Worm (Caenorhabditis elegans) whole organism, early embryonic: ENCODE measurements around the gene T01D1.8.

Source experiments
- F13C5.2 ChIP-seq: sonication (generic microtip); optimal IDR thresholded peaks from 2 replicates; lab custom pipeline; 2017; ENCODE audit warnings: mild to moderate bottlenecking, missing genetic modification characterization, inconsistent platforms, missing compliant biosample characterization
- aly-1 ChIP-seq: sonication (generic microtip); optimal IDR thresholded peaks from 2 replicates; lab custom pipeline; 2016; ENCODE audit warnings: missing genetic modification characterization, missing compliant biosample characterization
- ama-1 ChIP-seq: fragments of 150-350 bp; optimal IDR thresholded peaks from 2 replicates; lab custom pipeline; 2014
- ceh-13 ChIP-seq: fragments of 200-800 bp; sonication (Bioruptor generic); optimal IDR thresholded peaks from 2 replicates; lab custom pipeline; 2018; ENCODE audit warnings: mild to moderate bottlenecking, missing genetic modification characterization, missing compliant biosample characterization
- ets-7 ChIP-seq: sonication (generic microtip); optimal IDR thresholded peaks from 2 replicates; lab custom pipeline; 2016; ENCODE audit warnings: missing genotype, missing genetic modification characterization, missing compliant biosample characterization
- flt-1 ChIP-seq: fragments of 200-800 bp; sonication (Bioruptor generic); IDR thresholded peaks from 2 replicates; pipeline ENCODE4 v1.3.6; 2022; ENCODE audit warnings: missing genetic modification characterization, missing compliant biosample characterization
- hmg-4 ChIP-seq: fragments of 200-800 bp; sonication (Bioruptor generic); optimal IDR thresholded peaks from 2 replicates; lab custom pipeline; 2018; ENCODE audit warnings: mild to moderate bottlenecking, missing genetic modification characterization, missing compliant biosample characterization
- hnd-1 ChIP-seq: sonication (generic microtip); optimal IDR thresholded peaks from 2 replicates; lab custom pipeline; 2016; ENCODE audit warnings: missing genetic modification characterization, missing compliant biosample characterization
- pes-1 ChIP-seq: fragments of 200-800 bp; sonication (Bioruptor generic); IDR thresholded peaks from 2 replicates; pipeline ENCODE4 v1.3.6; 2022; ENCODE audit warnings: missing genetic modification reagents, missing genetic modification characterization, missing compliant biosample characterization
- scrt-1 ChIP-seq: fragments of 200-800 bp; sonication (Bioruptor generic); IDR thresholded peaks from 2 replicates; pipeline ENCODE4 v1.3.6; 2022; ENCODE audit warnings: missing genetic modification characterization, missing compliant biosample characterization
- sea-1 ChIP-seq: fragments of 200-800 bp; sonication (Bioruptor generic); conservative IDR thresholded peaks from 2 replicates; pipeline ENCODE4 v1.3.6; 2022; ENCODE audit warnings: missing genetic modification characterization, missing compliant biosample characterization
- tbx-11 ChIP-seq: fragments of 200-800 bp; sonication (Bioruptor generic); IDR thresholded peaks from 2 replicates; pipeline ENCODE4 v1.3.6; 2022; ENCODE audit warnings: missing genetic modification characterization, missing compliant biosample characterization
- tra-4 ChIP-seq: sonication (generic microtip); optimal IDR thresholded peaks from 2 replicates; lab custom pipeline; 2017; ENCODE audit warnings: missing genetic modification characterization, missing compliant biosample characterization

DNA sequence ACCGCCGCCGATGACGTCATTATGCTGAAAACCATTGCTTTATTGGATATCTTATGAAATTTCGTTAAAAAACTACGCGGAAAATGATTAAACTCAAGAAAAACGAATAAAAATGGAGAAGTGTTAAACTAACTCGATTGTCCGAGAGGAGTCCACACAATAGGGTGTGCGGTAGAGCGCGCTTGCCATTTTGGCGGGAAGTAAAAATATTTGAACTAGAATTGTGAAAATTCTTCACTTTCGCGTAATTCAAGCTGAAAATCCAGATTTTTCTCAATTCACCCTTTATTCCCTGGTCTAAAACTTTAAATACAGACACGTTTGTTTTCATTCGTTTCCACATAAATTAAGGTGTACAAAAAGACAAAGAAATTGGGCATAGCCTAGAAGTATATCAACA lies 30.1 kb downstream of the T01D1.8 start, which contains the start of gene F48A11.4:
- no peak for TF ChIP-seq ama-1 (lab: Kevin White, UChicago)
- 0 out of 2 replicates have a peak, but pooled peaks have one; percentile 23 for TF ChIP-seq tbx-11 (GFP tag; lab: Robert Waterston, UW)
- no peak for TF ChIP-seq ets-7 (tag; lab: Kevin White, UChicago)
- peak; percentile 11; the same call in 1 of the 2 replicates for TF ChIP-seq pes-1 (GFP tag; lab: Robert Waterston, UW)
- TF ChIP-seq scrt-1: no peak
- TF ChIP-seq ceh-13: no peak
- peak; percentile 44 for TF ChIP-seq hmg-4 (GFP tag; lab: Kevin White, UChicago)
- TF ChIP-seq hnd-1 (tag; lab: Kevin White, UChicago): no peak
- peak; percentile 77 for TF ChIP-seq F13C5.2 (tag; lab: Kevin White, UChicago)
- 0 out of 2 replicates have a peak, but pooled peaks have one; percentile 41 for TF ChIP-seq sea-1 (GFP tag; lab: Robert Waterston, UW)
- peak; percentile 57; the same call in 1 of the 2 replicates for TF ChIP-seq flt-1
- no peak for TF ChIP-seq aly-1
- TF ChIP-seq tra-4 (tag; lab: Kevin White, UChicago): no peak
